Worm (Caenorhabditis elegans): ENCODE data around the gene npr-1.

DNA sequence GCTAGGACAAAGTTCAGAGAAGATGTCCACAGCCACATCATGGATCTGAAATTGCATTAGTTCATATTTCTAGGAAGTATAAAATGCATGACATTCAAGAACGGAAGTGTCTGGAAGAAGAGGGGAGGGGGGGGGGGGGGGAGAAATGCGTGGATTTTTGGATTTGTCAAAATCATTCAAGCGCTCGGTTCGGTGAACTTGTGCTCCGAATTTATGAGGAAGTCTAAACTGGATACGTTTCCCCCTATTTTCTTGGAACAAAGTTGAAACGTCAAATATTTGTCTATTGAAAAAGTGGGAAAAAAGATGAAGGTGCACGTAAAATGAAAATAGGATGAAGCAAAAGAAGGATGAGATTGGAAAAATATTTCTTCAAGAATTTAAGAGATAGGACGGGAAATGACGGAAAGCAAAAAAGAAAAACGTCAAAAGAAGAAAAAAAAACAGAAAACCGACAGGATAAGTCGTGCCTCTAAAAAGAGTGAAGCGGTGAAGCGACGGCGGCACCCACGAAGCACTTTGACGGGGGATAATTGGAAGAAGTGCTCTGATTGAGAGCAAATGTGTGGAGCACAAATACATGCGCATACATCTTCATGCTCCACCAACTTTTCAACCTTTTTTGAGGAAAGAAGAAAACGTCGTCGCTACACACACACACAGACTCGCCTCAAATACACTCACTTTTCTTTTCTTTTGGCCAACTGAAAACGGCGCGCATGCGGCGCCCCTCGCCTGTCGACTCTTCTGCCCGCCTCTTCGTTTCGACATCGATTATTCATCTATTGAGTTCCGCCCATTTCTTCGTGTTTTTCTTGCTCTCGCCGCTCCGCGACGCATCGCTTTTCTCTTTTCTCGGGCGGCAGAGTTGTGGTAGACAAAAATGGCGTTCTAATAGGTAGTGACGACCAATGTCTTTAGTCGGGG lies 48.9 kb downstream of the npr-1 start, which contains the start of gene F55D10.4:
- TF ChIP-seq tlp-1 (tag; optimal IDR thresholded peaks at IDR 0.05) (no peak), ceh-63 (GFP tag; optimal IDR thresholded peaks at IDR 0.05) (no peak), ets-5 (GFP tag; IDR thresholded peaks at IDR 0.05) (no peak), hlh-17 (GFP tag; optimal IDR thresholded peaks at IDR 0.05; ENCODE audit: borderline replicate concordance) (no peak)
